Worm (Caenorhabditis elegans) whole organism, mixed stage, embryonic: ENCODE measurements around the gene M151.7.
A peak's percentile ranks its signal among the peaks of the same experiment; 100 is the strongest.

Source experiments
- M03D4.4 ChIP-seq: sonication (generic microtip); optimal IDR thresholded peaks from 2 replicates; lab custom pipeline; 2017; ENCODE audit warnings: mild to moderate bottlenecking, missing genetic modification characterization, missing compliant biosample characterization
- bed-3 ChIP-seq: fragments of 200-800 bp; sonication (Bioruptor generic); optimal IDR thresholded peaks from 3 replicates; lab custom pipeline; 2018; ENCODE audit warnings: mild to moderate bottlenecking, missing genetic modification characterization, moderate library complexity, missing compliant biosample characterization
- blmp-1 ChIP-seq: fragments of 150-350 bp; optimal IDR thresholded peaks from 2 replicates; lab custom pipeline; 2014; ENCODE audit warnings: missing biosample characterization, missing genetic modification characterization
- ceh-43 ChIP-seq: fragments of 200-800 bp; sonication (Bioruptor generic); optimal IDR thresholded peaks from 2 replicates; lab custom pipeline; 2018; ENCODE audit warnings: mild to moderate bottlenecking, missing genetic modification characterization, moderate library complexity, missing compliant biosample characterization
- ceh-83 ChIP-seq: fragments of 200-800 bp; sonication (Bioruptor generic); optimal IDR thresholded peaks from 2 replicates; lab custom pipeline; 2018; ENCODE audit warnings: mild to moderate bottlenecking, missing genetic modification characterization, missing compliant biosample characterization
- ces-1 ChIP-seq: fragments of 150-350 bp; optimal IDR thresholded peaks from 2 replicates; lab custom pipeline; 2014; ENCODE audit warnings: missing biosample characterization, missing genetic modification reagents, missing genetic modification characterization
- cnd-1 ChIP-seq: fragments of 200-800 bp; sonication (Bioruptor generic); optimal IDR thresholded peaks from 2 replicates; lab custom pipeline; 2018; ENCODE audit warnings: mild to moderate bottlenecking, missing genetic modification characterization, missing compliant biosample characterization
- drap-1 ChIP-seq: fragments of 200-800 bp; sonication (Bioruptor generic); optimal IDR thresholded peaks from 3 replicates; lab custom pipeline; 2018; ENCODE audit warnings: mild to moderate bottlenecking, missing genetic modification characterization, missing compliant biosample characterization
- elt-1 ChIP-seq: sonication (generic microtip); optimal IDR thresholded peaks from 2 replicates; lab custom pipeline; 2017; ENCODE audit warnings: missing genetic modification characterization, mild to moderate bottlenecking, missing compliant biosample characterization, antibody characterized with exemption, moderate library complexity, borderline replicate concordance; ENCODE audit not compliant: insufficient read depth
- elt-3 ChIP-seq: fragments of 150-350 bp; optimal IDR thresholded peaks from 2 replicates; lab custom pipeline; 2014; ENCODE audit warnings: missing biosample characterization, missing genetic modification characterization
- flh-1 ChIP-seq: fragments of 200-800 bp; sonication (Bioruptor generic); optimal IDR thresholded peaks from 2 replicates; lab custom pipeline; 2018; ENCODE audit warnings: mild to moderate bottlenecking, missing genetic modification characterization, moderate library complexity, missing compliant biosample characterization
- ham-2 ChIP-seq: fragments of 200-800 bp; sonication (Bioruptor generic); optimal IDR thresholded peaks from 2 replicates; lab custom pipeline; 2018; ENCODE audit warnings: mild to moderate bottlenecking, missing genetic modification characterization, missing compliant biosample characterization
- hlh-1 ChIP-seq: fragments of 150-350 bp; optimal IDR thresholded peaks from 2 replicates; lab custom pipeline; 2014; ENCODE audit warnings: missing biosample characterization, missing genetic modification reagents, missing genetic modification characterization
- lin-13 ChIP-seq: fragments of 150-350 bp; optimal IDR thresholded peaks from 2 replicates; lab custom pipeline; 2014; ENCODE audit warnings: missing biosample characterization, missing genetic modification characterization
- lin-32 ChIP-seq: fragments of 200-800 bp; sonication (Bioruptor generic); optimal IDR thresholded peaks from 2 replicates; lab custom pipeline; 2018; ENCODE audit warnings: mild to moderate bottlenecking, missing genetic modification characterization, missing compliant biosample characterization
- lsy-2 ChIP-seq: fragments of 150-350 bp; optimal IDR thresholded peaks from 2 replicates; lab custom pipeline; 2014; ENCODE audit warnings: missing biosample characterization, missing genetic modification characterization
- mab-5 ChIP-seq: fragments of 150-350 bp; optimal IDR thresholded peaks from 2 replicates; lab custom pipeline; 2014; ENCODE audit warnings: missing biosample characterization, missing genetic modification characterization
- mep-1 ChIP-seq: fragments of 150-350 bp; optimal IDR thresholded peaks from 2 replicates; lab custom pipeline; 2017; ENCODE audit warnings: missing biosample characterization, missing genetic modification reagents, missing genetic modification characterization, inconsistent platforms
- mls-2 ChIP-seq: sonication (generic microtip); optimal IDR thresholded peaks from 2 replicates; lab custom pipeline; 2016; ENCODE audit warnings: mild to moderate bottlenecking, missing genetic modification characterization, moderate library complexity, missing compliant biosample characterization
- nhr-12 ChIP-seq: fragments of 150-350 bp; optimal IDR thresholded peaks from 2 replicates; lab custom pipeline; 2014; ENCODE audit warnings: missing biosample characterization, missing genetic modification characterization
- nhr-2 ChIP-seq: fragments of 150-350 bp; optimal IDR thresholded peaks from 2 replicates; lab custom pipeline; 2014; ENCODE audit warnings: missing biosample characterization, missing genetic modification characterization
- nhr-237 ChIP-seq: fragments of 150-350 bp; optimal IDR thresholded peaks from 2 replicates; lab custom pipeline; 2014; ENCODE audit warnings: missing biosample characterization, missing genetic modification characterization
- nhr-28 ChIP-seq: fragments of 150-350 bp; optimal IDR thresholded peaks from 2 replicates; lab custom pipeline; 2014; ENCODE audit warnings: missing biosample characterization, missing genetic modification characterization
- nhr-76 ChIP-seq: sonication (generic microtip); optimal IDR thresholded peaks from 2 replicates; lab custom pipeline; 2017; ENCODE audit warnings: missing biosample characterization, missing genetic modification characterization
- pha-4 ChIP-seq: fragments of 150-350 bp; optimal IDR thresholded peaks from 2 replicates; lab custom pipeline; 2018; ENCODE audit warnings: missing biosample characterization, missing genetic modification reagents, missing genetic modification characterization
- snpc-4 ChIP-seq: fragments of 150-350 bp; optimal IDR thresholded peaks from 2 replicates; lab custom pipeline; 2014; ENCODE audit warnings: missing biosample characterization, missing genetic modification characterization
- sptf-1 ChIP-seq: sonication (generic microtip); optimal IDR thresholded peaks from 2 replicates; lab custom pipeline; 2017; ENCODE audit warnings: mild to moderate bottlenecking, missing genetic modification characterization, moderate library complexity, missing compliant biosample characterization
- tbx-8 ChIP-seq: fragments of 200-800 bp; sonication (Bioruptor generic); optimal IDR thresholded peaks from 2 replicates; lab custom pipeline; 2018; ENCODE audit warnings: mild to moderate bottlenecking, missing genetic modification characterization, moderate library complexity, missing compliant biosample characterization
- unc-120 ChIP-seq: sonication (generic microtip); optimal IDR thresholded peaks from 2 replicates; lab custom pipeline; 2017; ENCODE audit warnings: missing genetic modification characterization, missing compliant biosample characterization; ENCODE audit not compliant: poor library complexity, severe bottlenecking
- unc-39 ChIP-seq: fragments of 150-350 bp; optimal IDR thresholded peaks from 2 replicates; lab custom pipeline; 2014; ENCODE audit warnings: missing biosample characterization, missing genetic modification characterization
- unc-62 ChIP-seq: fragments of 150-350 bp; optimal IDR thresholded peaks from 2 replicates; lab custom pipeline; 2014; ENCODE audit warnings: missing biosample characterization, missing genetic modification reagents, missing genetic modification characterization
- zip-8 ChIP-seq: fragments of 150-350 bp; optimal IDR thresholded peaks from 2 replicates; lab custom pipeline; 2014; ENCODE audit warnings: missing biosample characterization, missing genetic modification characterization
- ztf-11 ChIP-seq: fragments of 150-350 bp; optimal IDR thresholded peaks from 2 replicates; lab custom pipeline; 2014; ENCODE audit warnings: missing biosample characterization, missing genetic modification characterization

M151.7 gene

ce11 chrII:3604578-3604977 lies 17.5 kb upstream of the M151.7 start:
- TF ChIP-seq pha-4 (tag; lab: Kevin White, UChicago), result no peak
- TF ChIP-seq, all 35 proteins: peak for 0

ce11 chrII:3609764-3610163 lies 12.3 kb upstream of the M151.7 start, which contains the start of gene Y49F6A.5:
Y49F6A.5 (minus strand) TSS chrII:3609864.
- no peak for TF ChIP-seq drap-1 (GFP tag; lab: Kevin White, UChicago)
- TF ChIP-seq unc-62 (GFP tag; lab: Kevin White, UChicago), result no peak
- TF ChIP-seq nhr-12 (tag; lab: Kevin White, UChicago), result no peak
- TF ChIP-seq pha-4 (tag; lab: Kevin White, UChicago), result no peak
- TF ChIP-seq M03D4.4 (tag; lab: Kevin White, UChicago), result no peak
- no peak for TF ChIP-seq ztf-11 (tag; lab: Kevin White, UChicago)
- no peak for TF ChIP-seq nhr-28 (tag; lab: Kevin White, UChicago)
- TF ChIP-seq ces-1 (GFP tag; lab: Kevin White, UChicago), result no peak
- no peak for TF ChIP-seq flh-1
- no peak for TF ChIP-seq unc-120
- TF ChIP-seq lin-13 (tag; lab: Kevin White, UChicago), result no peak
- TF ChIP-seq hlh-1, result no peak
- no peak for TF ChIP-seq nhr-237
- TF ChIP-seq lin-32, result no peak
- no peak for TF ChIP-seq nhr-76 (tag; lab: Kevin White, UChicago)
- no peak for TF ChIP-seq lsy-2 (tag; lab: Kevin White, UChicago)
- TF ChIP-seq elt-3 (tag; lab: Kevin White, UChicago), result no peak
- no peak for TF ChIP-seq mab-5 (tag; lab: Kevin White, UChicago)
- TF ChIP-seq unc-39 (tag; lab: Kevin White, UChicago), result no peak
- TF ChIP-seq, all 35 proteins: peak for 0

- TF ChIP-seq unc-120 (no peak), sptf-1 (tag; lab: Kevin White, UChicago) (peak; percentile 31)
These were observed 5.5 kb upstream of the M151.7 start for ce11 chrII:3616615-3617014.

ce11 chrII:3617512-3617911 lies 4.6 kb upstream of the M151.7 start, which contains the start of gene F40E12.1:
F40E12.1 (plus strand) TSS chrII:3617812.
- TF ChIP-seq nhr-2 (tag; lab: Kevin White, UChicago) (no peak), tbx-8 (GFP tag; lab: Kevin White, UChicago) (no peak), bed-3 (GFP tag; lab: Kevin White, UChicago) (no peak), ztf-11 (tag; lab: Kevin White, UChicago) (no peak), sptf-1 (tag; lab: Kevin White, UChicago) (no peak), nhr-28 (tag; lab: Kevin White, UChicago) (no peak), unc-62 (GFP tag; lab: Kevin White, UChicago) (no peak), drap-1 (GFP tag; lab: Kevin White, UChicago) (no peak), ceh-83 (GFP tag; lab: Kevin White, UChicago) (no peak), snpc-4 (tag; lab: Kevin White, UChicago) (no peak), elt-1 (tag; lab: Kevin White, UChicago) (no peak), unc-39 (tag; lab: Kevin White, UChicago) (no peak), M03D4.4 (tag; lab: Kevin White, UChicago) (no peak), nhr-76 (tag; lab: Kevin White, UChicago) (no peak), mls-2 (tag; lab: Kevin White, UChicago) (no peak), lin-32 (no peak), flh-1 (no peak), lin-13 (tag; lab: Kevin White, UChicago) (no peak), cnd-1 (tag; lab: Kevin White, UChicago) (no peak)

- no peak for TF ChIP-seq nhr-12 (tag; lab: Kevin White, UChicago)
- TF ChIP-seq mep-1 (tag; lab: Kevin White, UChicago), result peak; percentile 17
- no peak for TF ChIP-seq unc-39 (tag; lab: Kevin White, UChicago)
These were observed 1.3 kb upstream of the M151.7 start for ce11 chrII:3620862-3621261.

ce11 chrII:3626872-3627271 lies 4.8 kb downstream of the M151.7 start, which contains the start of gene M151.3:
M151.3 (plus strand) TSS chrII:3627172.
- no peak for TF ChIP-seq bed-3 (GFP tag; lab: Kevin White, UChicago)
- no peak for TF ChIP-seq elt-3 (tag; lab: Kevin White, UChicago)
- no peak for TF ChIP-seq mls-2 (tag; lab: Kevin White, UChicago)
- no peak for TF ChIP-seq ztf-11 (tag; lab: Kevin White, UChicago)
- no peak for TF ChIP-seq snpc-4 (tag; lab: Kevin White, UChicago)
- no peak for TF ChIP-seq lsy-2 (tag; lab: Kevin White, UChicago)
- no peak for TF ChIP-seq nhr-28 (tag; lab: Kevin White, UChicago)
- TF ChIP-seq zip-8 (tag; lab: Kevin White, UChicago), result no peak
- TF ChIP-seq tbx-8 (GFP tag; lab: Kevin White, UChicago), result no peak
- no peak for TF ChIP-seq lin-13 (tag; lab: Kevin White, UChicago)
- TF ChIP-seq flh-1, result no peak
- TF ChIP-seq ham-2 (GFP tag; lab: Kevin White, UChicago), result no peak
- TF ChIP-seq ceh-43 (GFP tag; lab: Kevin White, UChicago), result no peak
- no peak for TF ChIP-seq ceh-83 (GFP tag; lab: Kevin White, UChicago)
- no peak for TF ChIP-seq elt-1 (tag; lab: Kevin White, UChicago)
- no peak for TF ChIP-seq blmp-1 (tag; lab: Kevin White, UChicago)
- no peak for TF ChIP-seq nhr-12 (tag; lab: Kevin White, UChicago)
- no peak for TF ChIP-seq pha-4 (tag; lab: Kevin White, UChicago)
